Worm (Caenorhabditis elegans) whole organism, mixed stage, embryonic: ENCODE data around the gene srg-22.

ENCODE experiments used
- nhr-12 ChIP-seq: fragments of 150-350 bp; optimal IDR thresholded peaks from 2 replicates; lab custom pipeline; 2014; ENCODE audit warnings: missing biosample characterization, missing genetic modification characterization
- pha-4 ChIP-seq: fragments of 150-350 bp; optimal IDR thresholded peaks from 2 replicates; lab custom pipeline; 2018; ENCODE audit warnings: missing biosample characterization, missing genetic modification reagents, missing genetic modification characterization
- snpc-4 ChIP-seq: fragments of 150-350 bp; optimal IDR thresholded peaks from 2 replicates; lab custom pipeline; 2014; ENCODE audit warnings: missing biosample characterization, missing genetic modification characterization

DNA sequence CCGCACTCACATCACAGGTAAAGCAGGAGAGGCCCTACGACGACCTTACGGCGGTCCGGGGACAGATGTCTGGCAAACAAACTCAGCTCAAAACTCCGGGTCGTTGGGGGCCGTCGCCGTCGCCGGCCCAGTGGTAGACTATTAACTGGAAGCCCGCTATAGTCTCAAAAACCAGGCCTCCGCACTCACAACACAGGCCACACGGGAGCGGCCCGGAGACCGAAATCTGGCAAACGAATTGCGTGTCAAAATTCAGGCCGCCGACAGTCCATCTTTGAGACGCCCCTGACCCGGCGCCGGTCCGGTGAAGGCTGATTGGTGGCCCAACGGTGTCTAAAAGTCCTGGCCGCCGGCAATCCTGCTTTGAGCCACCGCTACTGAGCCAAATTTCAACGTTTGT is 47.8 kb downstream of the srg-22 start:
- TF ChIP-seq pha-4 (no peak), snpc-4 (no peak), nhr-12 (tag; lab: Kevin White, UChicago) (no peak)
